Worm (Caenorhabditis elegans): Measurements from ENCODE around the gene pdhk-2.

- no peak for TF ChIP-seq him-1 (tag; optimal IDR thresholded peaks at IDR 0.05)
- TF ChIP-seq W03F9.2 (tag; optimal IDR thresholded peaks at IDR 0.05), result no peak
- TF ChIP-seq dao-5 (tag; optimal IDR thresholded peaks at IDR 0.05), result no peak
Measured at ce11 chrIII:8765030-8765429, 23.8 kb upstream of the pdhk-2 start.
